Fruit fly (Drosophila melanogaster) whole organism: ENCODE data around the gene Atac2.

ENCODE experiments used
- CG8478 ChIP-seq: fragments of >200 bp; optimal IDR thresholded peaks from 2 replicates; lab custom pipeline; 2018; ENCODE audit warnings: inconsistent platforms
- pan ChIP-seq: fragments of >200 bp; optimal IDR thresholded peaks from 2 replicates; lab custom pipeline; 2017

dm6 chr2L:18605549-18605948 is 6.5 kb downstream of the Atac2 start, which contains the start of gene CG31789:
- TF ChIP-seq pan (lab: Kevin White, UChicago) (no peak), CG8478 (lab: Kevin White, UChicago) (no peak)
